Worm (Caenorhabditis elegans) whole organism, L2 larva: ENCODE results near the gene smc-5.

ENCODE experiments used
- ZK546.5 ChIP-seq: sonication (generic microtip); optimal IDR thresholded peaks from 2 replicates; lab custom pipeline; 2017; ENCODE audit warnings: missing biosample characterization, missing genetic modification characterization
- lin-39 ChIP-seq: fragments of 150-350 bp; optimal IDR thresholded peaks from 2 replicates; lab custom pipeline; 2014; ENCODE audit warnings: missing biosample characterization, missing genetic modification reagents, missing genetic modification characterization
- ztf-11 ChIP-seq: sonication (generic microtip); optimal IDR thresholded peaks from 2 replicates; lab custom pipeline; 2017; ENCODE audit warnings: missing biosample characterization, missing genetic modification characterization

- TF ChIP-seq ZK546.5 (tag; lab: Kevin White, UChicago) (no peak), ztf-11 (no peak), lin-39 (no peak)
Measured at ce11 chrII:5099649-5100048, 37.7 kb downstream of the smc-5 start, which contains the start of gene C04G6.6.
